Fruit fly (Drosophila melanogaster) whole organism, prepupa: Measurements from ENCODE around the gene CG31710.
A peak's percentile ranks its signal among the peaks of the same experiment; 100 is the strongest.

Source experiments
- eg ChIP-seq: fragments of 200-800 bp; sonication (Bioruptor generic); IDR thresholded peaks from 3 replicates; pipeline ENCODE4 v1.3.6; 2022; ENCODE audit warnings: missing biosample characterization, missing genetic modification characterization
- fd85E ChIP-seq: fragments of 200-800 bp; sonication (Bioruptor generic); optimal IDR thresholded peaks from 3 replicates; lab custom pipeline; 2016; ENCODE audit warnings: missing biosample characterization, missing genetic modification characterization

DNA sequence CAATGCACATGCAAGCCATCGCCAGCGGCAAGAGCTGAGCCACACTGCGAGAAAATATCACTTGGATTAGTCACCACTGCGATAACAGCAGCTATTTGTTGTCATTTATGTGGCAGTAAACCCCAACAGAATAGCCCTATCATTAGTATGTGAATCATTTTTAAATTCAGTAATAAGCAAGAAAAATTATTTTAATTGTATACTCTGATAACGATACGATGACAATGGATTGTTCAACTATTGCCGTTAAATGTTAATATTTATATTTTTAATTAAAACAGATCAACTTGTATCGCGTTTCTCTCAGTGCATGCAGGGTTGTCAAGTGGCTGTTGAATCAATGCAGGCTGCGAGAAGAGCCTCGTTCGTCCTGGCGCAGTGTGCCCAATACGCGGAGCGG, 32.0 kb upstream of the CG31710 start:
- TF ChIP-seq eg (GFP tag; lab: Robert Waterston, UW) = peak; percentile 45; the same call in 2 of the 3 replicates
- no peak for TF ChIP-seq fd85E (GFP tag; lab: Kevin White, UChicago)
